Fruit fly (Drosophila melanogaster) Kc167 (cell line): ENCODE measurements around the gene CrebB.

Source experiments
- h ChIP-seq: fragments of >200 bp; optimal IDR thresholded peaks from 3 replicates; lab custom pipeline; 2018; ENCODE audit warnings: missing external identifiers
- insv ChIP-seq: fragments of >200 bp; optimal IDR thresholded peaks from 3 replicates; lab custom pipeline; 2018; ENCODE audit warnings: missing external identifiers

DNA sequence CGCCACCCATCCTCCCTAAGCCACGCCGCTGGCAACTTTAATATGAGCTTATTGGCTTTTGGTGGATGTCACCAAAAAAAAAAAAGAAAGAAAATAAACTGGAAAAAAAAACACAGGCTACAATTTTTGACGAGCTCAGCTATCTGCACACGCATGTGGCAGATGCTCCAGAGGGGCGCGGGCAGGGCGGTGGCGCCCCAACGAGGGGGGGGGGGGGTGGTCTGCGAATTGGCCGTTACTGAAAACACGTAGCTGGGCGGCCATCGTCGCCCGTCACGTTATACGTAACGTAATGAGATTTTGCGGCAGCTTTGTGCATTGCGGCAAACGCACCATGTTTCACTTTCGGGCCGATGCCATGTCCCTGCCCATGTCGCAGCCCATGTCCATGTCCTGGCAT, 15.5 kb upstream of the CrebB start:
- TF ChIP-seq h (lab: Kevin White, UChicago) (no peak), insv (no peak)
